Fruit fly (Drosophila melanogaster) whole organism, pupa: Measurements from ENCODE around the gene cad.
A peak's percentile ranks its signal among the peaks of the same experiment; 100 is the strongest.

Experiments
- CG12605 ChIP-seq: fragments of 200-800 bp; sonication (Bioruptor generic); IDR thresholded peaks from 2 replicates; pipeline ENCODE4 v1.3.6; 2022; ENCODE audit warnings: missing biosample characterization, missing genetic modification characterization
- Pif1A ChIP-seq: fragments of 200-800 bp; sonication (Bioruptor generic); optimal IDR thresholded peaks from 3 replicates; lab custom pipeline; 2016; ENCODE audit warnings: missing biosample characterization, missing genetic modification characterization
- Pif1B ChIP-seq: fragments of 200-800 bp; sonication (Bioruptor generic); optimal IDR thresholded peaks from 3 replicates; lab custom pipeline; 2016; ENCODE audit warnings: missing biosample characterization, missing genetic modification characterization
- Snoo ChIP-seq: fragments of 200-800 bp; sonication (Bioruptor generic); optimal IDR thresholded peaks from 3 replicates; lab custom pipeline; 2017; ENCODE audit warnings: missing biosample characterization, mild to moderate bottlenecking, missing genetic modification characterization, inconsistent platforms

dm6 chr2L:20823196-20824105 lies 52.9 kb downstream of the cad start:
- TF ChIP-seq Pif1B (GFP tag; lab: Kevin White, UChicago) (peak; percentile 30), Pif1A (GFP tag; lab: Kevin White, UChicago) (peak; percentile 8), CG12605 (GFP tag; lab: Robert Waterston, UW) (0 out of 2 replicates have a peak, but pooled peaks have one; percentile 15), Snoo (peak; percentile 28)
